Fruit fly (Drosophila melanogaster) whole organism, embryonic: Measurements from ENCODE around the gene CG31871.

Experiments
- ATbp ChIP-seq: fragments of 200-800 bp; sonication (Bioruptor generic); optimal IDR thresholded peaks from 2 replicates; lab custom pipeline; 2017; ENCODE audit warnings: missing biosample characterization, mild to moderate bottlenecking, missing genetic modification characterization, missing genetic modification reagents
- Bdp1 ChIP-seq: fragments of 200-800 bp; sonication (Bioruptor generic); optimal IDR thresholded peaks from 3 replicates; lab custom pipeline; 2016; ENCODE audit warnings: missing biosample characterization, missing genetic modification characterization
- CG10321 ChIP-seq: fragments of 200-800 bp; sonication (Bioruptor generic); IDR thresholded peaks from 2 replicates; pipeline ENCODE4 v1.3.6; 2022; ENCODE audit warnings: missing biosample characterization, missing genetic modification characterization
- CG10959 ChIP-seq: fragments of 200-800 bp; sonication (Bioruptor generic); IDR thresholded peaks from 2 replicates; pipeline ENCODE4 v1.3.6; 2022; ENCODE audit warnings: missing biosample characterization, missing genetic modification characterization
- CG12219 ChIP-seq: fragments of 200-800 bp; sonication (Bioruptor generic); optimal IDR thresholded peaks from 3 replicates; lab custom pipeline; 2018; ENCODE audit warnings: missing biosample characterization, mild to moderate bottlenecking, missing genetic modification characterization
- CG12236 ChIP-seq: fragments of 200-800 bp; sonication (Bioruptor generic); optimal IDR thresholded peaks from 2 replicates; lab custom pipeline; 2016; ENCODE audit warnings: missing biosample characterization, missing genetic modification characterization
- CG1233 ChIP-seq: fragments of 200-800 bp; sonication (Bioruptor generic); optimal IDR thresholded peaks from 4 replicates; lab custom pipeline; 2018; ENCODE audit warnings: missing biosample characterization, mild to moderate bottlenecking, missing genetic modification characterization
- CG13123 ChIP-seq: fragments of 200-800 bp; sonication (Bioruptor generic); optimal IDR thresholded peaks from 2 replicates; lab custom pipeline; 2016; ENCODE audit warnings: missing biosample characterization, missing genetic modification characterization
- CG13287 ChIP-seq: fragments of 200-800 bp; sonication (Bioruptor generic); IDR thresholded peaks from 2 replicates; pipeline ENCODE4 v1.3.6; 2022; ENCODE audit warnings: missing biosample characterization, missing genetic modification characterization; ENCODE audit not compliant: partially characterized antibody
- CG13894 ChIP-seq: fragments of 200-800 bp; sonication (Bioruptor generic); optimal IDR thresholded peaks from 3 replicates; lab custom pipeline; 2018; ENCODE audit warnings: missing biosample characterization, mild to moderate bottlenecking, missing genetic modification characterization, moderate library complexity
- CG15696 ChIP-seq: fragments of 200-800 bp; sonication (Bioruptor generic); optimal IDR thresholded peaks from 2 replicates; lab custom pipeline; 2019; ENCODE audit warnings: missing biosample characterization, mild to moderate bottlenecking, missing genetic modification characterization, moderate library complexity
- CG1602 ChIP-seq: fragments of 200-800 bp; sonication (Bioruptor generic); optimal IDR thresholded peaks from 3 replicates; lab custom pipeline; 2016; ENCODE audit warnings: missing biosample characterization, missing genetic modification characterization
- CG18619 ChIP-seq: fragments of 200-800 bp; sonication (Bioruptor generic); optimal IDR thresholded peaks from 3 replicates; lab custom pipeline; 2017; ENCODE audit warnings: missing biosample characterization, mild to moderate bottlenecking, missing genetic modification characterization
- CG5180 ChIP-seq: fragments of 200-800 bp; sonication (Bioruptor generic); optimal IDR thresholded peaks from 3 replicates; lab custom pipeline; 2017; ENCODE audit warnings: missing biosample characterization, missing genetic modification characterization, mild to moderate bottlenecking, moderate library complexity, missing genetic modification reagents
- CG6654 ChIP-seq: fragments of 200-800 bp; sonication (Bioruptor generic); optimal IDR thresholded peaks from 2 replicates; lab custom pipeline; 2017; ENCODE audit warnings: missing biosample characterization, mild to moderate bottlenecking, missing genetic modification characterization
- CG7271 ChIP-seq: fragments of 200-800 bp; sonication (Bioruptor generic); optimal IDR thresholded peaks from 2 replicates; lab custom pipeline; 2018; ENCODE audit warnings: missing biosample characterization, mild to moderate bottlenecking, missing genetic modification characterization, moderate library complexity
- CG7963 ChIP-seq: fragments of 200-800 bp; sonication (Bioruptor generic); IDR thresholded peaks from 3 replicates; pipeline ENCODE4 v1.3.6; 2022; ENCODE audit warnings: missing biosample characterization, missing genetic modification characterization; ENCODE audit not compliant: partially characterized antibody
- CG8359 ChIP-seq: fragments of 200-800 bp; sonication (Bioruptor generic); optimal IDR thresholded peaks from 2 replicates; lab custom pipeline; 2017; ENCODE audit warnings: missing biosample characterization, mild to moderate bottlenecking, missing genetic modification characterization, borderline replicate concordance
- CG9797 ChIP-seq: fragments of 200-800 bp; sonication (Bioruptor generic); optimal IDR thresholded peaks from 3 replicates; lab custom pipeline; 2018; ENCODE audit warnings: missing biosample characterization, mild to moderate bottlenecking, missing genetic modification characterization
- CTCF ChIP-seq: fragments of 200-800 bp; sonication (Bioruptor generic); optimal IDR thresholded peaks from 2 replicates; lab custom pipeline; 2017; ENCODE audit warnings: missing biosample characterization, mild to moderate bottlenecking, missing genetic modification characterization, moderate library complexity
- Camta ChIP-seq: fragments of 200-800 bp; sonication (Bioruptor generic); optimal IDR thresholded peaks from 2 replicates; lab custom pipeline; 2016; ENCODE audit warnings: missing biosample characterization, missing genetic modification characterization
- Dbx ChIP-seq: fragments of 200-800 bp; sonication (Bioruptor generic); IDR thresholded peaks from 3 replicates; pipeline ENCODE4 v1.3.6; 2022; ENCODE audit warnings: missing biosample characterization, missing genetic modification characterization
- H2.0 ChIP-seq: fragments of 200-800 bp; sonication (Bioruptor generic); IDR thresholded peaks from 2 replicates; pipeline ENCODE4 v1.3.6; 2022; ENCODE audit warnings: missing biosample characterization, missing genetic modification characterization
- HHEX ChIP-seq: fragments of 200-800 bp; sonication (Bioruptor generic); optimal IDR thresholded peaks from 3 replicates; lab custom pipeline; 2017; ENCODE audit warnings: missing biosample characterization, mild to moderate bottlenecking, missing genetic modification characterization, missing genetic modification reagents
- Lhr ChIP-seq: fragments of 200-800 bp; sonication (Bioruptor generic); optimal IDR thresholded peaks from 3 replicates; lab custom pipeline; 2017; ENCODE audit warnings: mild to moderate bottlenecking, missing biosample characterization, missing genetic modification reagents, missing genetic modification characterization
- Lim3 ChIP-seq: fragments of 200-800 bp; sonication (Bioruptor generic); IDR thresholded peaks from 2 replicates; pipeline ENCODE4 v1.3.6; 2022; ENCODE audit warnings: missing biosample characterization, missing genetic modification characterization
- MESR4 ChIP-seq: fragments of 200-800 bp; sonication (Bioruptor generic); optimal IDR thresholded peaks from 2 replicates; lab custom pipeline; 2018; ENCODE audit warnings: missing biosample characterization, mild to moderate bottlenecking, missing genetic modification characterization, moderate library complexity
- Nf-YA ChIP-seq: fragments of 200-800 bp; sonication (Bioruptor generic); IDR thresholded peaks from 2 replicates; pipeline ENCODE4 v1.3.6; 2022; ENCODE audit warnings: missing biosample characterization, missing genetic modification characterization
- Sox100B ChIP-seq: fragments of 200-800 bp; sonication (Bioruptor generic); optimal IDR thresholded peaks from 3 replicates; lab custom pipeline; 2018; ENCODE audit warnings: missing biosample characterization, mild to moderate bottlenecking, missing genetic modification characterization
- Tbp ChIP-seq: fragments of >200 bp; optimal IDR thresholded peaks from 2 replicates; lab custom pipeline; 2018; ENCODE audit warnings: missing biosample characterization, missing genetic modification characterization
- aop ChIP-seq: fragments of 200-800 bp; sonication (Bioruptor generic); IDR thresholded peaks from 2 replicates; pipeline ENCODE4 v1.3.6; 2022; ENCODE audit warnings: missing biosample characterization, missing genetic modification characterization
- ato ChIP-seq: fragments of 200-800 bp; sonication (Bioruptor generic); IDR thresholded peaks from 2 replicates; pipeline ENCODE4 v1.3.6; 2022; ENCODE audit warnings: missing biosample characterization, missing genetic modification characterization; ENCODE audit not compliant: partially characterized antibody
- caup ChIP-seq: fragments of 200-800 bp; sonication (Bioruptor generic); optimal IDR thresholded peaks from 3 replicates; lab custom pipeline; 2017; ENCODE audit warnings: missing biosample characterization, mild to moderate bottlenecking, missing genetic modification characterization, moderate library complexity; ENCODE audit not compliant: severe bottlenecking
- esg ChIP-seq: fragments of 200-800 bp; sonication (Bioruptor generic); conservative IDR thresholded peaks from 2 replicates; pipeline ENCODE4 v1.3.6; 2022; ENCODE audit warnings: missing biosample characterization, missing genetic modification characterization
- fd96Cb ChIP-seq: fragments of 200-800 bp; sonication (Bioruptor generic); optimal IDR thresholded peaks from 2 replicates; lab custom pipeline; 2018; ENCODE audit warnings: missing biosample characterization, mild to moderate bottlenecking, missing genetic modification characterization, moderate library complexity
- hbn ChIP-seq: fragments of 200-800 bp; sonication (Bioruptor generic); IDR thresholded peaks from 2 replicates; pipeline ENCODE4 v1.3.6; 2022; ENCODE audit warnings: missing biosample characterization, missing genetic modification characterization; ENCODE audit not compliant: partially characterized antibody
- hth ChIP-seq: fragments of >200 bp; optimal IDR thresholded peaks from 2 replicates; lab custom pipeline; 2017; ENCODE audit warnings: inconsistent platforms
- jigr1 ChIP-seq: fragments of 200-800 bp; sonication (Bioruptor generic); IDR thresholded peaks from 3 replicates; pipeline ENCODE4 v1.3.6; 2022; ENCODE audit warnings: missing biosample characterization, missing genetic modification characterization
- jing ChIP-seq: fragments of 200-800 bp; sonication (Bioruptor generic); optimal IDR thresholded peaks from 2 replicates; lab custom pipeline; 2018; ENCODE audit warnings: missing biosample characterization, mild to moderate bottlenecking, missing genetic modification characterization
- sc ChIP-seq, 3 experiments: fragments of >200 bp in 2 of 3; fragments of 200-800 bp in 1 of 3; sonication (Bioruptor generic) in 1 of 3; optimal IDR thresholded peaks; 2 replicates in 2 of 3; 3 replicates in 1 of 3; lab custom pipeline; 2017; ENCODE audit warnings: mild to moderate bottlenecking in 1 of 3, missing biosample characterization in 1 of 3, missing genetic modification characterization in 1 of 3, missing genetic modification reagents in 1 of 3
- sd ChIP-seq: fragments of 200-800 bp; sonication (Bioruptor generic); optimal IDR thresholded peaks from 3 replicates; lab custom pipeline; 2018; ENCODE audit warnings: missing biosample characterization, mild to moderate bottlenecking, missing genetic modification characterization, moderate library complexity
- so ChIP-seq: fragments of 200-800 bp; sonication (Bioruptor generic); IDR thresholded peaks from 3 replicates; pipeline ENCODE4 v1.3.6; 2022; ENCODE audit warnings: missing biosample characterization, missing genetic modification characterization
- tio ChIP-seq: fragments of 200-800 bp; sonication (Bioruptor generic); optimal IDR thresholded peaks from 2 replicates; lab custom pipeline; 2017; ENCODE audit warnings: missing biosample characterization, missing genetic modification characterization, inconsistent platforms
- tna ChIP-seq: fragments of 200-800 bp; sonication (Bioruptor generic); IDR thresholded peaks from 2 replicates; pipeline ENCODE4 v1.3.6; 2022; ENCODE audit warnings: missing biosample characterization, missing genetic modification characterization; ENCODE audit not compliant: partially characterized antibody
- trh ChIP-seq: fragments of 200-800 bp; sonication (Bioruptor generic); optimal IDR thresholded peaks from 2 replicates; lab custom pipeline; 2016; ENCODE audit warnings: missing biosample characterization, missing genetic modification characterization
- twi ChIP-seq: fragments of 200-800 bp; optimal IDR thresholded peaks from 2 replicates; lab custom pipeline; 2019; ENCODE audit warnings: missing biosample characterization, mild to moderate bottlenecking, missing genetic modification characterization, moderate library complexity
- vfl ChIP-seq: fragments of 200-800 bp; sonication (Bioruptor generic); optimal IDR thresholded peaks from 2 replicates; lab custom pipeline; 2016; ENCODE audit warnings: missing biosample characterization, missing genetic modification characterization
- wek ChIP-seq: fragments of 200-800 bp; sonication (Bioruptor generic); optimal IDR thresholded peaks from 3 replicates; lab custom pipeline; 2018; ENCODE audit warnings: missing biosample characterization, mild to moderate bottlenecking, missing genetic modification characterization, moderate library complexity
- zen2 ChIP-seq: fragments of 200-800 bp; sonication (Bioruptor generic); IDR thresholded peaks from 3 replicates; pipeline ENCODE4 v1.3.6; 2022; ENCODE audit warnings: missing biosample characterization, missing genetic modification characterization; ENCODE audit not compliant: partially characterized antibody

The CG31871 gene

DNA sequence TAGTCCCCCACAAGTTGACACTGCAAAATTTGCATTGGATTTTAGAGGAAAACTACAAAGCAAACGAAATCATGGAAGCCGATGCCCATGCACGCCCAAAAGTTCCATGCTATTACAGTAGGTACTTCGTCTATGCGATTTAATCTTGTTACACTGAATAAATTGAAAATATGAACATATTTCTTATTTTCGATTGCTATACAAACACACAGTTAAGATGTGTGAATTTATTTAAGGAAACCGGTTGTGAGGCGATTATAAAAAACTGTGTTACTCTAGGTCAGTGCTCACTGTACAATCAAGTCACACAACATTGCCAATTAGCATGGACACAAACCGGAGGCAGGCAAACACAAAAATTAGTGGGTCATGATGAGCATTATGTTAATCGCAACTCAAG lies 3.7 kb downstream of the CG31871 start (continued):
- TF ChIP-seq CG5180 (peak; percentile 59), Lhr (no peak), Tbp (GFP tag; lab: Kevin White, UChicago) (no peak), CG15696 (tag; lab: Kevin White, UChicago) (no peak), aop (GFP tag; lab: Robert Waterston, UW) (0 out of 2 replicates have a peak, but pooled peaks have one; percentile 7), hbn (GFP tag; lab: Robert Waterston, UW) (no peak), so (peak; percentile 86), jing (GFP tag; lab: Kevin White, UChicago) (peak; percentile 70), CG7963 (GFP tag; lab: Robert Waterston, UW) (no peak), CG13123 (peak; percentile 25), CG6654 (GFP tag; lab: Kevin White, UChicago) (peak; percentile 33), MESR4 (GFP tag; lab: Kevin White, UChicago) (no peak), sd (tag; lab: Kevin White, UChicago) (peak; percentile 55), CG13894 (tag; lab: Kevin White, UChicago) (no peak), ATbp (GFP tag; lab: Kevin White, UChicago) (peak; percentile 71), CG10959 (GFP tag; lab: Robert Waterston, UW) (peak; percentile 63), sc (optimal IDR thresholded peaks at IDR 0.05; lab: Kevin White, UChicago) (no peak), sc (GFP tag; optimal IDR thresholded peaks at IDR 0.05; lab: Kevin White, UChicago) (no peak), CG12219 (GFP tag; lab: Kevin White, UChicago) (peak; percentile 78), tio (GFP tag; lab: Kevin White, UChicago) (peak; percentile 69), ato (no peak), CG1233 (GFP tag; lab: Kevin White, UChicago) (peak; percentile 60), Sox100B (GFP tag; lab: Kevin White, UChicago) (peak; percentile 63), fd96Cb (peak; percentile 69), Bdp1 (GFP tag; lab: Kevin White, UChicago) (peak; percentile 7), CG18619 (GFP tag; lab: Kevin White, UChicago) (peak; percentile 56), jigr1 (GFP tag; lab: Robert Waterston, UW) (peak; percentile 75; the same call in 2 of the 3 replicates), trh (GFP tag; lab: Kevin White, UChicago) (peak; percentile 30), CTCF (GFP tag; lab: Kevin White, UChicago) (no peak), hth (lab: Kevin White, UChicago) (no peak), caup (GFP tag; lab: Kevin White, UChicago) (peak; percentile 68), CG13287 (GFP tag; lab: Robert Waterston, UW) (no peak), CG10321 (GFP tag; lab: Robert Waterston, UW) (peak; percentile 48; the same call in 1 of the 2 replicates), vfl (GFP tag; lab: Kevin White, UChicago) (no peak), Camta (GFP tag; lab: Kevin White, UChicago) (peak; percentile 75), CG1602 (peak; percentile 55), HHEX (GFP tag; lab: Kevin White, UChicago) (peak; percentile 68), zen2 (GFP tag; lab: Robert Waterston, UW) (no peak), tna (GFP tag; lab: Robert Waterston, UW) (no peak), H2.0 (peak; percentile 90), Lim3 (GFP tag; lab: Robert Waterston, UW) (0 out of 2 replicates have a peak, but pooled peaks have one; percentile 27), CG8359 (no peak), esg (GFP tag; lab: Robert Waterston, UW) (peak; percentile 86), CG9797 (GFP tag; lab: Kevin White, UChicago) (no peak), Dbx (GFP tag; lab: Robert Waterston, UW) (peak; percentile 64; the same call in 1 of the 3 replicates), CG7271 (tag; lab: Kevin White, UChicago) (peak; percentile 12), CG12236 (GFP tag; lab: Kevin White, UChicago) (peak; percentile 57), Nf-YA (peak; percentile 78), wek (GFP tag; lab: Kevin White, UChicago) (peak; percentile 56), twi (tag; lab: Kevin White, UChicago) (no peak)
